Fruit fly (Drosophila melanogaster): ENCODE results near the gene Trmt112.

Trmt112 gene

dm6 chr3L:21252525-21252924 is 35.9 kb upstream of the Trmt112 start:
- TF ChIP-seq CG6791 (GFP tag; IDR thresholded peaks at IDR 0.05; ENCODE audit: partially characterized antibody) (peak; percentile 38; the same call in 1 of the 3 replicates), CG10274 (GFP tag; optimal IDR thresholded peaks at IDR 0.05) (no peak), Tbp (GFP tag; optimal IDR thresholded peaks at IDR 0.05) (no peak), CG4328 (GFP tag; optimal IDR thresholded peaks at IDR 0.05) (no peak), Rx (GFP tag; IDR thresholded peaks at IDR 0.05) (0 out of 2 replicates have a peak, but pooled peaks have one; percentile 20), mld (GFP tag; IDR thresholded peaks at IDR 0.05; ENCODE audit: partially characterized antibody) (0 out of 3 replicates have a peak, but pooled peaks have one; percentile 29), cg (GFP tag; optimal IDR thresholded peaks at IDR 0.05) (peak; percentile 43), CG30431 (GFP tag; optimal IDR thresholded peaks at IDR 0.05) (no peak), ftz-f1 (GFP tag; optimal IDR thresholded peaks at IDR 0.05) (no peak), ken (GFP tag; IDR thresholded peaks at IDR 0.05) (0 out of 3 replicates have a peak, but pooled peaks have one; percentile 15), Opbp (GFP tag; IDR thresholded peaks at IDR 0.05; ENCODE audit: partially characterized antibody) (peak; percentile 58; the same call in 1 of the 3 replicates), Doc2 (GFP tag; IDR thresholded peaks at IDR 0.05) (no peak), CG3407 (GFP tag; optimal IDR thresholded peaks at IDR 0.05) (no peak), CG16779 (GFP tag; IDR thresholded peaks at IDR 0.05) (no peak), Mes4 (GFP tag; optimal IDR thresholded peaks at IDR 0.05) (no peak), ac (GFP tag; optimal IDR thresholded peaks at IDR 0.05) (no peak), Mad (GFP tag; optimal IDR thresholded peaks at IDR 0.05) (no peak), Ets65A (GFP tag) (peak; percentile 77), seq (GFP tag; IDR thresholded peaks at IDR 0.05) (no peak), bbx (GFP tag; IDR thresholded peaks at IDR 0.05; ENCODE audit: partially characterized antibody) (peak; percentile 33; the same call in 1 of the 2 replicates), en (GFP tag; optimal IDR thresholded peaks at IDR 0.05) (no peak), scrt (GFP tag; optimal IDR thresholded peaks at IDR 0.05) (no peak)

- TF ChIP-seq stc (GFP tag; IDR thresholded peaks at IDR 0.05) (no peak), Usf (GFP tag; optimal IDR thresholded peaks at IDR 0.05) (no peak), CG12299 (tag; optimal IDR thresholded peaks at IDR 0.05) (no peak), Dp (GFP tag; optimal IDR thresholded peaks at IDR 0.05) (no peak), CrebB (tag; optimal IDR thresholded peaks at IDR 0.05) (no peak), CG4854 (GFP tag; optimal IDR thresholded peaks at IDR 0.05) (no peak), ab (GFP tag; optimal IDR thresholded peaks at IDR 0.05) (no peak), CG2875 (GFP tag; optimal IDR thresholded peaks at IDR 0.05) (no peak), Hmx (GFP tag; optimal IDR thresholded peaks at IDR 0.05) (no peak), wek (GFP tag; optimal IDR thresholded peaks at IDR 0.05) (no peak), Asciz (GFP tag; optimal IDR thresholded peaks at IDR 0.05) (no peak), wor (GFP tag; IDR thresholded peaks at IDR 0.05) (no peak), pros (GFP tag; optimal IDR thresholded peaks at IDR 0.05) (peak; percentile 17), bcd (GFP tag; optimal IDR thresholded peaks at IDR 0.05) (no peak), CG14014 (GFP tag; IDR thresholded peaks at IDR 0.05) (0 out of 2 replicates have a peak, but pooled peaks have one; percentile 20), CTCF (GFP tag; optimal IDR thresholded peaks at IDR 0.05) (no peak), jigr1 (GFP tag; IDR thresholded peaks at IDR 0.05) (no peak), MBD-R2 (GFP tag; IDR thresholded peaks at IDR 0.05) (0 out of 2 replicates have a peak, but pooled peaks have one; percentile 9), CG17612 (GFP tag; IDR thresholded peaks at IDR 0.05) (no peak), ftz-f1 (GFP tag; optimal IDR thresholded peaks at IDR 0.05) (no peak), tin (GFP tag; optimal IDR thresholded peaks at IDR 0.05) (peak; percentile 31), Spps (tag; optimal IDR thresholded peaks at IDR 0.05) (no peak), CG6254 (GFP tag; optimal IDR thresholded peaks at IDR 0.05) (no peak), Nf-YA (GFP tag; IDR thresholded peaks at IDR 0.05) (no peak), CG10267 (tag; optimal IDR thresholded peaks at IDR 0.05) (no peak), gcm2 (GFP tag; optimal IDR thresholded peaks at IDR 0.05) (no peak), ap (GFP tag; IDR thresholded peaks at IDR 0.05) (no peak), CG14860 (GFP tag; IDR thresholded peaks at IDR 0.05; ENCODE audit: partially characterized antibody) (no peak), CG11398 (GFP tag; optimal IDR thresholded peaks at IDR 0.05) (no peak), D19B (GFP tag; optimal IDR thresholded peaks at IDR 0.05) (no peak), repo (GFP tag; optimal IDR thresholded peaks at IDR 0.05) (no peak)
Observed at dm6 chr3L:21251381-21251780, 34.7 kb upstream of the Trmt112 start.
